Fruit fly (Drosophila melanogaster) whole organism, adult: ENCODE data around the gene trr.

Experiments used
- CG11617 ChIP-seq: fragments of 200-800 bp; sonication (Bioruptor generic); optimal IDR thresholded peaks from 2 replicates; lab custom pipeline; 2017; ENCODE audit warnings: mild to moderate bottlenecking, missing biosample characterization, missing genetic modification reagents, missing genetic modification characterization
- CG12768 ChIP-seq: fragments of 200-800 bp; sonication (Bioruptor generic); optimal IDR thresholded peaks from 2 replicates; lab custom pipeline; 2017; ENCODE audit warnings: missing biosample characterization, missing genetic modification characterization, mild to moderate bottlenecking, moderate library complexity, missing genetic modification reagents
- CG14711 ChIP-seq: fragments of 200-800 bp; sonication (Bioruptor generic); optimal IDR thresholded peaks from 2 replicates; lab custom pipeline; 2018; ENCODE audit warnings: missing biosample characterization, mild to moderate bottlenecking, missing genetic modification characterization, moderate library complexity
- CG1620 ChIP-seq: fragments of 200-800 bp; sonication (Bioruptor generic); optimal IDR thresholded peaks from 2 replicates; lab custom pipeline; 2016; ENCODE audit warnings: missing biosample characterization, missing genetic modification characterization
- CG33017 ChIP-seq: fragments of 200-800 bp; sonication (Bioruptor generic); optimal IDR thresholded peaks from 2 replicates; lab custom pipeline; 2018; ENCODE audit warnings: missing biosample characterization, mild to moderate bottlenecking, missing genetic modification characterization, moderate library complexity
- CG5204 ChIP-seq: fragments of 200-800 bp; sonication (Bioruptor generic); optimal IDR thresholded peaks from 2 replicates; lab custom pipeline; 2016; ENCODE audit warnings: missing biosample characterization, missing genetic modification characterization
- CG7045 ChIP-seq: fragments of 200-800 bp; sonication (Bioruptor generic); optimal IDR thresholded peaks from 2 replicates; lab custom pipeline; 2017; ENCODE audit warnings: missing biosample characterization, mild to moderate bottlenecking, missing genetic modification characterization
- CG7101 ChIP-seq: fragments of 200-800 bp; sonication (Bioruptor generic); optimal IDR thresholded peaks from 2 replicates; lab custom pipeline; 2018; ENCODE audit warnings: missing biosample characterization, mild to moderate bottlenecking, missing genetic modification characterization, moderate library complexity
- Clk ChIP-seq: fragments of 200-800 bp; sonication (Bioruptor generic); optimal IDR thresholded peaks from 2 replicates; lab custom pipeline; 2017; ENCODE audit warnings: missing biosample characterization, missing genetic modification characterization
- Crg-1 ChIP-seq: fragments of 200-800 bp; sonication (Bioruptor generic); optimal IDR thresholded peaks from 2 replicates; lab custom pipeline; 2016; ENCODE audit warnings: missing biosample characterization, missing genetic modification characterization
- Hr96 ChIP-seq: fragments of 200-800 bp; sonication (Bioruptor generic); optimal IDR thresholded peaks from 2 replicates; lab custom pipeline; 2016; ENCODE audit warnings: missing biosample characterization, missing genetic modification characterization
- Mnt ChIP-seq: fragments of 200-800 bp; sonication (Bioruptor generic); optimal IDR thresholded peaks from 2 replicates; lab custom pipeline; 2016; ENCODE audit warnings: missing biosample characterization, mild to moderate bottlenecking, missing genetic modification characterization
- bab1 ChIP-seq: fragments of 200-800 bp; sonication (Bioruptor generic); optimal IDR thresholded peaks from 3 replicates; lab custom pipeline; 2019; ENCODE audit warnings: missing biosample characterization, mild to moderate bottlenecking, missing genetic modification characterization, moderate library complexity
- cic ChIP-seq: fragments of 200-800 bp; sonication (Bioruptor generic); optimal IDR thresholded peaks from 2 replicates; lab custom pipeline; 2017; ENCODE audit warnings: missing biosample characterization, mild to moderate bottlenecking, missing genetic modification characterization, moderate library complexity
- cnc ChIP-seq, 2 experiments: fragments of >200 bp; optimal IDR thresholded peaks; 2 replicates each; lab custom pipeline; 2017
- kay ChIP-seq: fragments of 200-800 bp; sonication (Bioruptor generic); peaks from one replicate; lab custom pipeline; 2016; ENCODE audit warnings: missing biosample characterization, missing genetic modification characterization, borderline replicate concordance
- ovo ChIP-seq: fragments of 200-800 bp; sonication (Bioruptor generic); optimal IDR thresholded peaks from 2 replicates; lab custom pipeline; 2016; ENCODE audit warnings: missing biosample characterization, missing genetic modification characterization
- pad ChIP-seq: fragments of 200-800 bp; sonication (Bioruptor generic); optimal IDR thresholded peaks from 3 replicates; lab custom pipeline; 2017; ENCODE audit warnings: missing biosample characterization, missing genetic modification characterization, mild to moderate bottlenecking, moderate library complexity, missing genetic modification reagents
- tj ChIP-seq: fragments of 200-800 bp; sonication (Bioruptor generic); optimal IDR thresholded peaks from 3 replicates; lab custom pipeline; 2017; ENCODE audit warnings: missing biosample characterization, mild to moderate bottlenecking, missing genetic modification characterization, moderate library complexity
- toe ChIP-seq: fragments of 200-800 bp; sonication (Bioruptor generic); optimal IDR thresholded peaks from 2 replicates; lab custom pipeline; 2016; ENCODE audit warnings: missing biosample characterization, missing genetic modification characterization

The trr gene

DNA sequence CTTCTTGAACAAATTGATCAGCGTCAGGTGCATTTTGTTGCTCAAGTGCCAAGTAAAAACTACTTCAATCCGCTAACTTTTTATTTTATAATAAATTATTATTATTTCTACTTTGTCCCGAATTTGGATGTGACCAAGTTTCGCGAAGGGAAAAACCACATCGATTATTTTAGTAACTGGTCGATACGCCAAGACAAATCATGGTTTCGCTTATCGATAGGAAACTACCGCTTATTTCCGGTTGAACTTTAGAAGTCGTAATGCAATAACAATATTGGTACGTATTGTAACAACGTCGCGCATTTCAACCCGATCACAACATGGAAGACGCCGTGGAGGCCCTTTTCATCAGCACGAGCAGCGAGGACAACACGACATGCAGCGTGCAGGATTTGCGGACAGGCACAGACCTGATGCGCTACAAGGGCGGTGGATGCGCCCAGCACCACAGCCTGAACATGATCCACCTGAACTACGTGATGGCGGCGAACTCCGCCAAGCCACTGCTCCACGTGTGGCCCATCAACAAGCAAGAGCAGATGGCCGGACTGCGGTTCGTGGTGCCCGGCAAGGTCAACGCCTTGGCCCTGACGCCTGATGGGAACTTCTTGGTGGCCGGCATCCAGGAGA, 12.5 kb downstream of the trr start, which contains the start of the genes CG14817 and CG14805:
TSS of gene CG14817 (minus strand) at position 164 of the 630 bp plus-strand sequence.
TSS of gene CG14805 (plus strand) at position 211 of the 630 bp plus-strand sequence.
- peak; percentile 63 for TF ChIP-seq tj (GFP tag; lab: Kevin White, UChicago)
- TF ChIP-seq kay (GFP tag; lab: Kevin White, UChicago) = no peak
- TF ChIP-seq CG1620 (GFP tag; lab: Kevin White, UChicago) = peak; percentile 68
- no peak for TF ChIP-seq Hr96
- peak; percentile 58 for TF ChIP-seq CG7045 (GFP tag; lab: Kevin White, UChicago)
- no peak for TF ChIP-seq toe (GFP tag; lab: Kevin White, UChicago)
- TF ChIP-seq Crg-1 (GFP tag; lab: Kevin White, UChicago) = peak; percentile 76
- peak; percentile 92 for TF ChIP-seq CG7101
- no peak for TF ChIP-seq CG5204 (GFP tag; lab: Kevin White, UChicago)
- peak; percentile 65 for TF ChIP-seq CG33017 (tag; lab: Kevin White, UChicago)
- TF ChIP-seq cnc (optimal IDR thresholded peaks at IDR 0.05; lab: Kevin White, UChicago) = no peak
- peak; percentile 58 for TF ChIP-seq CG12768 (GFP tag; lab: Kevin White, UChicago)
- peak; percentile 84 for TF ChIP-seq Mnt (GFP tag; lab: Kevin White, UChicago)
- TF ChIP-seq pad (GFP tag; lab: Kevin White, UChicago) = peak; percentile 70
- TF ChIP-seq CG11617 (GFP tag; lab: Kevin White, UChicago) = peak; percentile 90
- peak; percentile 31 for TF ChIP-seq cic (GFP tag; lab: Kevin White, UChicago)
- TF ChIP-seq ovo (GFP tag; lab: Kevin White, UChicago) = peak; percentile 71
- TF ChIP-seq Clk (GFP tag; lab: Kevin White, UChicago) = no peak
- TF ChIP-seq bab1 = peak; percentile 95
- peak; percentile 79 for TF ChIP-seq CG14711

DNA sequence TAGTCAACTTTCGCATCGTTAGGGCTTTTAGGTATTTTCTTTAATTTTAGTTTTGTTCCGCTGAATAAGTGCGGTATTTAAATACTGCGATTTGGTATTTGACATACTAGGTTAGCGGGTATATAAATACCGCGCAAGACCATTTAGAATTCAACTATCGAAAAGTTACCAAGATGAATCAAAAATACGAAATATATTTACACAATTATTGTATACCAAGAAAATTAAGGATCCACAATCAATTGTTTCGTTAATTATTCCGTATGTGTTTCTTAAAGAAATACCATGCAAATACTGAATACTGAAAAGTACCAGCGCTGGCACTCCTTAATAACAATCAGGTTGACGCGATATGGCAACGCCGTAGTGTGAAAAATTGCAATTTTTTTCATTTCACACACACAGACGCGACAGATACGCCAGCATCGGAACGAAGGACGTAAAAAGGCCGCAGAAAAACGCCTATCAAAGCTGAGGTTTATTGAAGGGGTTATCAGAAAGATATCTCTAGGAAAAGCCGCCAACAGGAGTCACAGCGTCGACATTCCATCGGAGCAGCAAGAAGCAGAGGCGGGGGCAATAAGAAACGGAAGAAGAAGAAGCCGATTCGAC, 16.1 kb downstream of the trr start, which contains the start of the genes Pgam5 and Vps26:
TSS of gene Pgam5 (minus strand) at position 51 of the 612 bp plus-strand sequence.
TSS of gene Vps26 (plus strand) at position 339 of the 612 bp plus-strand sequence.
- no peak for TF ChIP-seq CG1620 (GFP tag; lab: Kevin White, UChicago)
- TF ChIP-seq CG12768 (GFP tag; lab: Kevin White, UChicago) = no peak
- TF ChIP-seq CG7101 = no peak
- TF ChIP-seq CG33017 (tag; lab: Kevin White, UChicago) = no peak
- no peak for TF ChIP-seq CG11617 (GFP tag; lab: Kevin White, UChicago)
- peak; percentile 5 for TF ChIP-seq CG14711
- no peak for TF ChIP-seq Hr96
- TF ChIP-seq Mnt (GFP tag; lab: Kevin White, UChicago) = peak; percentile 52
- TF ChIP-seq cnc (optimal IDR thresholded peaks at IDR 0.05; lab: Kevin White, UChicago) = no peak
- peak; percentile 67 for TF ChIP-seq tj (GFP tag; lab: Kevin White, UChicago)
- peak; percentile 12 for TF ChIP-seq pad (GFP tag; lab: Kevin White, UChicago)

- TF ChIP-seq Hr96 = no peak
- peak; percentile 56 for TF ChIP-seq CG1620 (GFP tag; lab: Kevin White, UChicago)
- peak; percentile 63 for TF ChIP-seq bab1
- TF ChIP-seq cic (GFP tag; lab: Kevin White, UChicago) = no peak
- peak; percentile 55 for TF ChIP-seq CG7101
- no peak for TF ChIP-seq Clk (GFP tag; lab: Kevin White, UChicago)
- no peak for TF ChIP-seq kay (GFP tag; lab: Kevin White, UChicago)
- TF ChIP-seq Mnt (GFP tag; lab: Kevin White, UChicago) = peak; percentile 48
- peak; percentile 21 for TF ChIP-seq CG11617 (GFP tag; lab: Kevin White, UChicago)
- no peak for TF ChIP-seq CG14711
- TF ChIP-seq CG12768 (GFP tag; lab: Kevin White, UChicago) = peak; percentile 63
- no peak for TF ChIP-seq CG7045 (GFP tag; lab: Kevin White, UChicago)
- peak; percentile 47 for TF ChIP-seq pad (GFP tag; lab: Kevin White, UChicago)
- TF ChIP-seq Crg-1 (GFP tag; lab: Kevin White, UChicago) = peak; percentile 24
Measured at dm6 chrX:1868586-1869111, 21.1 kb downstream of the trr start, which contains the start of the genes CG14803 and Pex5. TSS of gene CG14803 (plus strand) at chrX:1868870. TSS of gene Pex5 (minus strand) at chrX:1869061.

DNA sequence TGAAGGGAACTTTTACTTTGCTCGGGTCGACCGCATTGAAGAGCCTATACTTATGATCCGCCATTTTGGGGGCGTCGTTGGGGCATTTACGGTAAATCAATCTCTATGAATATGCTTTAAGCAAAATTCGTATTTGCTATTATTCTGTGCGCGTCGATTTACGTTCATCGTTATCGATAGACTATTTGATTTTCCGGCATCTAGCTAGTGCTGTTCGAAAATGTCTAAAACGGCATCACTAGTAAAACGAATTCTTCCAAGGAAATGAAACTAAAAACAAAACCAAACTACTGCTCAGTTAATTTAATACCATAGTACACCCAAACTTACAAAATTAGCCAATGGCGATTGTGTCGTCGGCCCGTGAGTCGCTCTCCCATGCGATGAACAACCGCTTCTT, 24.1 kb downstream of the trr start, which contains the start of the genes Gcna and MED18:
TSS of gene Gcna (minus strand) at position 163 of the 400 bp plus-strand sequence.
TSS of gene MED18 (plus strand) at position 237 of the 400 bp plus-strand sequence.
- TF ChIP-seq bab1 (peak; percentile 28), kay (GFP tag; lab: Kevin White, UChicago) (no peak), toe (GFP tag; lab: Kevin White, UChicago) (no peak), pad (GFP tag; lab: Kevin White, UChicago) (no peak), tj (GFP tag; lab: Kevin White, UChicago) (no peak), ovo (GFP tag; lab: Kevin White, UChicago) (peak; percentile 10), cic (GFP tag; lab: Kevin White, UChicago) (no peak), CG33017 (tag; lab: Kevin White, UChicago) (no peak)

dm6 chrX:1861620-1862184, 28.0 kb downstream of the trr start, which contains the start of gene deltaCOP:
TSS of gene deltaCOP (minus strand) at chrX:1861790.
- peak; percentile 61 for TF ChIP-seq CG33017 (tag; lab: Kevin White, UChicago)
- TF ChIP-seq Mnt (GFP tag; lab: Kevin White, UChicago) = peak; percentile 90
- no peak for TF ChIP-seq Hr96
- TF ChIP-seq CG7045 (GFP tag; lab: Kevin White, UChicago) = peak; percentile 53
- peak; percentile 75 for TF ChIP-seq bab1
- TF ChIP-seq CG7101 = peak; percentile 86
- peak; percentile 65 for TF ChIP-seq CG14711
- no peak for TF ChIP-seq CG5204 (GFP tag; lab: Kevin White, UChicago)
- TF ChIP-seq toe (GFP tag; lab: Kevin White, UChicago) = no peak
- TF ChIP-seq Crg-1 (GFP tag; lab: Kevin White, UChicago) = peak; percentile 96
- peak; percentile 35 for TF ChIP-seq cic (GFP tag; lab: Kevin White, UChicago)
- TF ChIP-seq kay (GFP tag; lab: Kevin White, UChicago) = no peak
- no peak for TF ChIP-seq cnc (optimal IDR thresholded peaks at IDR 0.05; lab: Kevin White, UChicago)
- peak; percentile 67 for TF ChIP-seq tj (GFP tag; lab: Kevin White, UChicago)
- peak; percentile 88 for TF ChIP-seq ovo (GFP tag; lab: Kevin White, UChicago)
- TF ChIP-seq CG1620 (GFP tag; lab: Kevin White, UChicago) = peak; percentile 94
- TF ChIP-seq pad (GFP tag; lab: Kevin White, UChicago) = peak; percentile 82
- peak; percentile 71 for TF ChIP-seq CG12768 (GFP tag; lab: Kevin White, UChicago)
- TF ChIP-seq CG11617 (GFP tag; lab: Kevin White, UChicago) = peak; percentile 88
- TF ChIP-seq Clk (GFP tag; lab: Kevin White, UChicago) = peak; percentile 6
